Worm (Caenorhabditis elegans) whole organism, young adult: ENCODE results near the gene Y79H2A.12.

ENCODE experiments used
- F33H1.4 ChIP-seq: fragments of 200-800 bp; sonication (Bioruptor generic); IDR thresholded peaks from 2 replicates; pipeline ENCODE4 v1.3.6; 2022; ENCODE audit warnings: missing genetic modification reagents, missing genetic modification characterization, missing compliant biosample characterization
- K12H6.12 ChIP-seq: fragments of 200-800 bp; sonication (Bioruptor generic); optimal IDR thresholded peaks from 2 replicates; lab custom pipeline; 2018; ENCODE audit warnings: mild to moderate bottlenecking, missing genetic modification characterization, missing compliant biosample characterization
- T26A5.8 ChIP-seq: sonication (generic microtip); optimal IDR thresholded peaks from 2 replicates; lab custom pipeline; 2016; ENCODE audit warnings: missing genetic modification characterization, missing compliant biosample characterization
- ccch-3 ChIP-seq: fragments of 200-800 bp; sonication (Bioruptor generic); optimal IDR thresholded peaks from 2 replicates; lab custom pipeline; 2018; ENCODE audit warnings: mild to moderate bottlenecking, missing genetic modification characterization, missing compliant biosample characterization
- gei-17 ChIP-seq: fragments of 200-800 bp; sonication (Bioruptor generic); optimal IDR thresholded peaks from 2 replicates; lab custom pipeline; 2018; ENCODE audit warnings: mild to moderate bottlenecking, missing genetic modification characterization, missing compliant biosample characterization
- nfya-1 ChIP-seq: sonication (generic microtip); optimal IDR thresholded peaks from 2 replicates; lab custom pipeline; 2017; ENCODE audit warnings: antibody characterized with exemption, missing compliant biosample characterization, missing genetic modification characterization, borderline replicate concordance; ENCODE audit not compliant: insufficient read depth
- nhr-80 ChIP-seq: sonication (generic microtip); optimal IDR thresholded peaks from 2 replicates; lab custom pipeline; 2016; ENCODE audit warnings: missing genetic modification characterization, missing compliant biosample characterization
- pha-4 ChIP-seq: fragments of 150-350 bp; sonication (generic microtip); optimal IDR thresholded peaks from 2 replicates; lab custom pipeline; 2014; ENCODE audit warnings: missing biosample characterization, missing genetic modification reagents, missing genetic modification characterization
- rpc-1 ChIP-seq, 2 experiments: fragments of 150-350 bp in 1 of 2; sonication (generic microtip) in 1 of 2; optimal IDR thresholded peaks; 2 replicates each; lab custom pipeline; 2014 to 2018; ENCODE audit warnings: missing biosample characterization in 1 of 2, missing genetic modification characterization in 1 of 2, missing genetic modification reagents in 1 of 2, missing genotype in 1 of 2
- snpc-4 ChIP-seq, 5 experiments: fragments of 150-350 bp in 1 of 5; sonication (generic microtip) in 4 of 5; optimal IDR thresholded peaks; 2 replicates each; lab custom pipeline; 2014 to 2018; ENCODE audit warnings: missing genetic modification characterization in 5 of 5, missing biosample characterization in 3 of 5, antibody characterized with exemption in 2 of 5, mild to moderate bottlenecking in 2 of 5, missing compliant biosample characterization in 2 of 5, missing genotype in 2 of 5, moderate library complexity in 2 of 5, missing genetic modification reagents in 1 of 5
- ztf-6 ChIP-seq: fragments of 200-800 bp; sonication (Bioruptor generic); IDR thresholded peaks from 2 replicates; pipeline ENCODE4 v1.3.6; 2022; ENCODE audit warnings: missing genetic modification reagents, missing genetic modification characterization, missing compliant biosample characterization

DNA sequence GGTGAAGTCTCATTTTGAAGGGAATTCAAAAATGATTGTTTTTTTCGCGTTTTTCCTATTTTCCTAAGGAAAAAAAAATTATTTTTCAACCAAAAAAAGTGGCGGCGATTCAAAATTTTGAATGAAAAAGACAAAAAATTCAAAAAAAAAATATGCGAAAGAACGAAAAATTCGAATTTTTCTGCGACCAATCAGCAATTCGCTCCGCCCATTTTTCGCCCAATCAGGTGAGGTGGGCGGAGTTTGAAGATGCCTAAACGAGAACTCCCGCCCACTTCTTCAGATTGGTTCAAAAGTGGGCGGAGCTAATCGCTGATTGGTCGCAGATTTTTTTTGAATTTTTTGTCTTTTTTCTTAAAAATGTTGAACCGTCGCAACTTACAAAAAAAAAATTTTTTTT, 35.3 kb upstream of the Y79H2A.12 start:
- TF ChIP-seq rpc-1 (optimal IDR thresholded peaks at IDR 0.05; lab: Kevin White, UChicago) = no peak
- no peak for TF ChIP-seq rpc-1 (tag; optimal IDR thresholded peaks at IDR 0.05; lab: Kevin White, UChicago)
- no peak for TF ChIP-seq gei-17 (GFP tag; lab: Kevin White, UChicago)
- TF ChIP-seq nfya-1 (tag; lab: Kevin White, UChicago) = no peak
- TF ChIP-seq F33H1.4 (GFP tag; lab: Robert Waterston, UW) = no peak
- TF ChIP-seq T26A5.8 (tag; lab: Kevin White, UChicago) = no peak
- TF ChIP-seq pha-4 (tag; lab: Kevin White, UChicago) = no peak
- no peak for TF ChIP-seq K12H6.12
- TF ChIP-seq nhr-80 (tag; lab: Kevin White, UChicago) = no peak
- no peak for TF ChIP-seq snpc-4 (GFP tag; optimal IDR thresholded peaks at IDR 0.05; lab: Kevin White, UChicago)
- TF ChIP-seq snpc-4 (tag; optimal IDR thresholded peaks at IDR 0.05; lab: Kevin White, UChicago) = no peak
- TF ChIP-seq ztf-6 (GFP tag; lab: Robert Waterston, UW) = no peak
- TF ChIP-seq ccch-3 (GFP tag; lab: Kevin White, UChicago) = no peak
